Worm (Caenorhabditis elegans) whole organism, midembryonic: Measurements from ENCODE around the gene C10C6.3.

Experiments
- T22C8.4 ChIP-seq: fragments of 200-800 bp; sonication (Bioruptor generic); IDR thresholded peaks from 2 replicates; pipeline ENCODE4 v1.3.6; 2022; ENCODE audit warnings: missing genetic modification characterization, missing compliant biosample characterization
- cog-1 ChIP-seq: sonication (generic microtip); optimal IDR thresholded peaks from 2 replicates; lab custom pipeline; 2016; ENCODE audit warnings: missing genetic modification characterization, missing compliant biosample characterization
- flt-1 ChIP-seq: fragments of 200-800 bp; sonication (Bioruptor generic); IDR thresholded peaks from 2 replicates; pipeline ENCODE4 v1.3.6; 2022; ENCODE audit warnings: missing genetic modification characterization, missing compliant biosample characterization
- klf-2 ChIP-seq: fragments of 200-800 bp; sonication (Bioruptor generic); conservative IDR thresholded peaks from 2 replicates; pipeline ENCODE4 v1.3.6; 2022; ENCODE audit warnings: missing genetic modification reagents, missing genetic modification characterization, missing compliant biosample characterization
- tab-1 ChIP-seq: fragments of 200-800 bp; sonication (Bioruptor generic); IDR thresholded peaks from 2 replicates; pipeline ENCODE4 v1.3.6; 2022; ENCODE audit warnings: missing genetic modification characterization, missing compliant biosample characterization
- ztf-23 ChIP-seq: fragments of 200-800 bp; sonication (Bioruptor generic); IDR thresholded peaks from 2 replicates; pipeline ENCODE4 v1.3.6; 2022; ENCODE audit warnings: missing genetic modification reagents, missing genetic modification characterization, missing compliant biosample characterization
- ztf-29 ChIP-seq: fragments of 200-800 bp; sonication (Bioruptor generic); IDR thresholded peaks from 2 replicates; pipeline ENCODE4 v1.3.6; 2022; ENCODE audit warnings: missing genetic modification reagents, missing genetic modification characterization, missing compliant biosample characterization

ce11 chrIV:11458700-11459263 lies 6.2 kb downstream of the C10C6.3 start:
- TF ChIP-seq ztf-23 (no peak), cog-1 (no peak), klf-2 (GFP tag; lab: Robert Waterston, UW) (no peak), T22C8.4 (no peak), flt-1 (GFP tag; lab: Robert Waterston, UW) (no peak), tab-1 (no peak), ztf-29 (GFP tag; lab: Robert Waterston, UW) (no peak)
